Worm (Caenorhabditis elegans) whole organism, L3 larva: ENCODE data around the gene Y54G11A.9.

Experiments used
- R02D3.7 ChIP-seq: fragments of 150-350 bp; optimal IDR thresholded peaks from 2 replicates; lab custom pipeline; 2014; ENCODE audit warnings: missing biosample characterization, missing genetic modification characterization
- aly-2 ChIP-seq: fragments of 150-350 bp; optimal IDR thresholded peaks from 2 replicates; lab custom pipeline; 2014; ENCODE audit warnings: missing biosample characterization, missing genetic modification characterization
- ceh-16 ChIP-seq: sonication (generic microtip); optimal IDR thresholded peaks from 2 replicates; lab custom pipeline; 2017; ENCODE audit warnings: missing biosample characterization, missing genetic modification characterization
- ceh-28 ChIP-seq: fragments of 150-350 bp; optimal IDR thresholded peaks from 2 replicates; lab custom pipeline; 2014; ENCODE audit warnings: missing biosample characterization, missing genetic modification reagents, missing genetic modification characterization
- ceh-82 ChIP-seq: fragments of 150-350 bp; optimal IDR thresholded peaks from 2 replicates; lab custom pipeline; 2014; ENCODE audit warnings: missing biosample characterization, missing genetic modification characterization
- daf-12 ChIP-seq: fragments of 150-350 bp; optimal IDR thresholded peaks from 2 replicates; lab custom pipeline; 2014; ENCODE audit warnings: missing biosample characterization, missing genetic modification reagents, missing genetic modification characterization
- egl-27 ChIP-seq: sonication (generic microtip); optimal IDR thresholded peaks from 4 replicates; lab custom pipeline; 2017; ENCODE audit warnings: missing biosample characterization, missing genetic modification reagents, missing genetic modification characterization
- elt-1 ChIP-seq: fragments of 150-350 bp; optimal IDR thresholded peaks from 2 replicates; lab custom pipeline; 2014; ENCODE audit warnings: missing biosample characterization, missing genetic modification characterization
- elt-2 ChIP-seq: sonication (generic microtip); optimal IDR thresholded peaks from 2 replicates; lab custom pipeline; 2016; ENCODE audit warnings: missing genetic modification reagents, mild to moderate bottlenecking, missing genetic modification characterization, missing compliant biosample characterization
- elt-3 ChIP-seq, 3 experiments: fragments of 150-350 bp in 1 of 3; sonication (generic microtip) in 2 of 3; optimal IDR thresholded peaks; 2 replicates in 2 of 3; 4 replicates in 1 of 3; lab custom pipeline; 2014 to 2017; ENCODE audit warnings: missing biosample characterization in 3 of 3, missing genetic modification characterization in 3 of 3
- eor-1 ChIP-seq, 2 experiments: fragments of 150-350 bp; optimal IDR thresholded peaks; 2 replicates each; lab custom pipeline; 2014 to 2018; ENCODE audit warnings: missing biosample characterization in 2 of 2, missing genetic modification characterization in 2 of 2
- fkh-10 ChIP-seq: sonication (generic microtip); optimal IDR thresholded peaks from 2 replicates; lab custom pipeline; 2017; ENCODE audit warnings: missing biosample characterization, missing genetic modification reagents, missing genetic modification characterization
- fkh-2 ChIP-seq: fragments of 150-350 bp; optimal IDR thresholded peaks from 2 replicates; lab custom pipeline; 2014; ENCODE audit warnings: missing biosample characterization, missing genetic modification reagents, missing genetic modification characterization
- hmg-11 ChIP-seq: sonication (generic microtip); optimal IDR thresholded peaks from 2 replicates; lab custom pipeline; 2016; ENCODE audit warnings: missing genetic modification characterization, missing compliant biosample characterization
- jun-1 ChIP-seq: fragments of 150-350 bp; optimal IDR thresholded peaks from 2 replicates; lab custom pipeline; 2014; ENCODE audit warnings: missing biosample characterization, missing genetic modification reagents, missing genetic modification characterization
- lin-15B ChIP-seq: fragments of 150-350 bp; optimal IDR thresholded peaks from 2 replicates; lab custom pipeline; 2014; ENCODE audit warnings: missing biosample characterization, missing genetic modification characterization
- lin-39 ChIP-seq: fragments of 150-350 bp; optimal IDR thresholded peaks from 2 replicates; lab custom pipeline; 2018; ENCODE audit warnings: missing biosample characterization, missing genetic modification reagents, missing genetic modification characterization
- mdl-1 ChIP-seq: fragments of 150-350 bp; optimal IDR thresholded peaks from 2 replicates; lab custom pipeline; 2014; ENCODE audit warnings: missing biosample characterization, missing genetic modification characterization
- mml-1 ChIP-seq: fragments of 150-350 bp; sonication (generic microtip); optimal IDR thresholded peaks from 3 replicates; lab custom pipeline; 2014; ENCODE audit warnings: missing biosample characterization, missing genetic modification characterization
- nfya-1 ChIP-seq: sonication (generic microtip); optimal IDR thresholded peaks from 2 replicates; lab custom pipeline; 2017; ENCODE audit warnings: missing genetic modification characterization, mild to moderate bottlenecking, missing compliant biosample characterization, antibody characterized with exemption, moderate library complexity; ENCODE audit not compliant: insufficient read depth
- nhr-11 ChIP-seq: fragments of 150-350 bp; optimal IDR thresholded peaks from 2 replicates; lab custom pipeline; 2014; ENCODE audit warnings: missing biosample characterization, missing genetic modification characterization
- nhr-237 ChIP-seq: fragments of 150-350 bp; optimal IDR thresholded peaks from 2 replicates; lab custom pipeline; 2014; ENCODE audit warnings: missing biosample characterization, missing genetic modification characterization
- nhr-25 ChIP-seq: sonication (generic microtip); optimal IDR thresholded peaks from 2 replicates; lab custom pipeline; 2017; ENCODE audit warnings: missing biosample characterization, missing genetic modification characterization
- nhr-28 ChIP-seq: fragments of 150-350 bp; optimal IDR thresholded peaks from 2 replicates; lab custom pipeline; 2014; ENCODE audit warnings: missing biosample characterization, missing genetic modification characterization
- nhr-67 ChIP-seq: fragments of 150-350 bp; optimal IDR thresholded peaks from 2 replicates; lab custom pipeline; 2014; ENCODE audit warnings: missing biosample characterization, missing genetic modification characterization
- pha-4 ChIP-seq: fragments of 150-350 bp; optimal IDR thresholded peaks from 2 replicates; lab custom pipeline; 2014; ENCODE audit warnings: missing biosample characterization, missing genetic modification reagents, missing genetic modification characterization
- pqm-1 ChIP-seq: fragments of 150-350 bp; optimal IDR thresholded peaks from 2 replicates; lab custom pipeline; 2017; ENCODE audit warnings: missing biosample characterization, missing genetic modification characterization, inconsistent platforms
- sea-2 ChIP-seq: fragments of 150-350 bp; sonication (generic microtip); optimal IDR thresholded peaks from 4 replicates; lab custom pipeline; 2014; ENCODE audit warnings: missing biosample characterization, missing genetic modification reagents, missing genetic modification characterization
- skn-1 ChIP-seq: fragments of 150-350 bp; optimal IDR thresholded peaks from 2 replicates; lab custom pipeline; 2014; ENCODE audit warnings: missing biosample characterization, missing genetic modification characterization
- snpc-4 ChIP-seq: fragments of 150-350 bp; optimal IDR thresholded peaks from 2 replicates; lab custom pipeline; 2014; ENCODE audit warnings: missing biosample characterization, missing genetic modification characterization
- tbx-2 ChIP-seq: sonication (generic microtip); optimal IDR thresholded peaks from 2 replicates; lab custom pipeline; 2016; ENCODE audit warnings: mild to moderate bottlenecking, missing genetic modification characterization, missing compliant biosample characterization
- unc-39 ChIP-seq: sonication (generic microtip); optimal IDR thresholded peaks from 4 replicates; lab custom pipeline; 2017; ENCODE audit warnings: missing biosample characterization, missing genetic modification characterization
- unc-62 ChIP-seq: fragments of 150-350 bp; sonication (generic microtip); optimal IDR thresholded peaks from 4 replicates; lab custom pipeline; 2014; ENCODE audit warnings: missing biosample characterization, missing genetic modification reagents, missing genetic modification characterization
- zag-1 ChIP-seq: fragments of 150-350 bp; optimal IDR thresholded peaks from 2 replicates; lab custom pipeline; 2014; ENCODE audit warnings: missing biosample characterization, missing genetic modification characterization
- ztf-4 ChIP-seq: fragments of 150-350 bp; optimal IDR thresholded peaks from 2 replicates; lab custom pipeline; 2014; ENCODE audit warnings: missing biosample characterization, missing genetic modification characterization

Gene Y54G11A.9

ce11 chrII:14383644-14384043 is 37.4 kb upstream of the Y54G11A.9 start, which contains the start of gene mes-2 (continued):
- TF ChIP-seq egl-27 (no peak), nhr-237 (no peak)
- TF ChIP-seq, all 47 proteins: peak for 18

ce11 chrII:14381450-14381849 is 35.2 kb upstream of the Y54G11A.9 start, which contains the start of gene sdz-26:
Gene sdz-26 (plus strand): TSS chrII:14381750.
- no peak for TF ChIP-seq skn-1
- no peak for TF ChIP-seq aly-2 (tag; lab: Kevin White, UChicago)

- TF ChIP-seq elt-3 (tag; optimal IDR thresholded peaks at IDR 0.05; lab: Kevin White, UChicago) (no peak), nhr-28 (no peak), ceh-16 (tag; lab: Kevin White, UChicago) (no peak), elt-2 (no peak), lin-15B (tag; lab: Kevin White, UChicago) (no peak), skn-1 (no peak), mml-1 (no peak), pha-4 (no peak), ztf-4 (tag; lab: Kevin White, UChicago) (no peak), fkh-2 (tag; lab: Kevin White, UChicago) (no peak), R02D3.7 (tag; lab: Kevin White, UChicago) (no peak), unc-62 (no peak)
Observed at ce11 chrII:14380778-14381177, 34.5 kb upstream of the Y54G11A.9 start.

ce11 chrII:14377796-14378195 is 31.6 kb upstream of the Y54G11A.9 start, which contains the start of gene acr-20:
Gene acr-20 (minus strand): TSS chrII:14377896.
- TF ChIP-seq aly-2 (tag; lab: Kevin White, UChicago) (no peak), daf-12 (no peak), unc-39 (tag; lab: Kevin White, UChicago) (no peak), pha-4 (no peak), pqm-1 (tag; lab: Kevin White, UChicago) (no peak), nhr-237 (no peak), tbx-2 (tag; lab: Kevin White, UChicago) (no peak), eor-1 (tag; optimal IDR thresholded peaks at IDR 0.05; lab: Kevin White, UChicago) (no peak), skn-1 (no peak), unc-62 (no peak), lin-15B (tag; lab: Kevin White, UChicago) (no peak), fkh-10 (GFP tag; lab: Kevin White, UChicago) (no peak), ceh-28 (tag; lab: Kevin White, UChicago) (no peak), nhr-25 (tag; lab: Kevin White, UChicago) (no peak), mdl-1 (tag; lab: Kevin White, UChicago) (no peak), mml-1 (no peak), egl-27 (no peak), snpc-4 (tag; lab: Kevin White, UChicago) (no peak), nhr-67 (tag; lab: Kevin White, UChicago) (no peak), elt-1 (tag; lab: Kevin White, UChicago) (no peak)
- TF ChIP-seq, all 47 proteins: peak for 0

- TF ChIP-seq jun-1 (tag; lab: Kevin White, UChicago): no peak
Observed at ce11 chrII:14374594-14374993, 28.4 kb upstream of the Y54G11A.9 start.

ce11 chrII:14365182-14365751 is 19.0 kb upstream of the Y54G11A.9 start, which contains the start of gene imb-2:
Gene imb-2 (plus strand): TSS chrII:14365701.
- peak; percentile 18 for TF ChIP-seq elt-2
- peak; percentile 13 for TF ChIP-seq skn-1
- no peak for TF ChIP-seq ceh-82 (tag; lab: Kevin White, UChicago)
- TF ChIP-seq tbx-2 (tag; lab: Kevin White, UChicago): no peak
- peak; percentile 70 for TF ChIP-seq lin-15B (tag; lab: Kevin White, UChicago)
- no peak for TF ChIP-seq fkh-2 (tag; lab: Kevin White, UChicago)
- TF ChIP-seq nhr-11 (tag; lab: Kevin White, UChicago): no peak
- no peak for TF ChIP-seq ceh-16 (tag; lab: Kevin White, UChicago)
- no peak for TF ChIP-seq pqm-1 (tag; lab: Kevin White, UChicago)
- TF ChIP-seq hmg-11 (tag; lab: Kevin White, UChicago): peak; percentile 66
- TF ChIP-seq pha-4: peak; percentile 77
- peak; percentile 73 for TF ChIP-seq nfya-1 (tag; lab: Kevin White, UChicago)
- TF ChIP-seq ceh-28 (tag; lab: Kevin White, UChicago): peak; percentile 17
- TF ChIP-seq lin-39 (tag; lab: Kevin White, UChicago): peak; percentile 71
- no peak for TF ChIP-seq sea-2
- TF ChIP-seq zag-1 (tag; lab: Kevin White, UChicago): no peak
